Fruit fly (Drosophila melanogaster) S2 (cell line): ENCODE data around the gene AspRS-m.

Experiments used
- CG8478 ChIP-seq: fragments of >200 bp; optimal IDR thresholded peaks from 2 replicates; lab custom pipeline; 2018
- CTCF ChIP-seq, 2 experiments: fragments of >200 bp; optimal IDR thresholded peaks; 2 replicates each; lab custom pipeline; 2018

- no peak for TF ChIP-seq CG8478
- no peak for TF ChIP-seq CTCF (optimal IDR thresholded peaks at IDR 0.05; lab: Kevin White, UChicago)
Observed at dm6 chr2L:16842505-16842904, 15.6 kb downstream of the AspRS-m start.
